Worm (Caenorhabditis elegans) whole organism, L1 larva: ENCODE results near the gene jmjd-4.

ENCODE experiments used
- ceh-82 ChIP-seq, 3 experiments: fragments of 150-350 bp in 1 of 3; sonication (generic microtip) in 2 of 3; optimal IDR thresholded peaks; 2 replicates each; lab custom pipeline; 2014 to 2017; ENCODE audit warnings: missing biosample characterization in 3 of 3, missing genetic modification characterization in 3 of 3
- ces-1 ChIP-seq: fragments of 150-350 bp; optimal IDR thresholded peaks from 2 replicates; lab custom pipeline; 2014; ENCODE audit warnings: missing biosample characterization, missing genetic modification reagents, missing genetic modification characterization
- egl-27 ChIP-seq, 2 experiments: fragments of 150-350 bp in 1 of 2; sonication (generic microtip); optimal IDR thresholded peaks; 3 replicates each; lab custom pipeline; 2017 to 2018; ENCODE audit warnings: missing biosample characterization in 2 of 2, missing genetic modification characterization in 2 of 2, missing genetic modification reagents in 2 of 2
- elt-2 ChIP-seq: sonication (generic microtip); optimal IDR thresholded peaks from 2 replicates; lab custom pipeline; 2016; ENCODE audit warnings: missing genetic modification characterization, mild to moderate bottlenecking, inconsistent platforms, missing compliant biosample characterization, missing genetic modification reagents
- isw-1 ChIP-seq: fragments of 200-800 bp; sonication (Bioruptor generic); IDR thresholded peaks from 2 replicates; pipeline ENCODE4 v1.3.6; 2022; ENCODE audit warnings: missing genetic modification characterization, missing compliant biosample characterization
- lin-13 ChIP-seq: fragments of 150-350 bp; optimal IDR thresholded peaks from 2 replicates; lab custom pipeline; 2014; ENCODE audit warnings: missing biosample characterization, missing genetic modification reagents, missing genetic modification characterization
- lin-39 ChIP-seq: fragments of 150-350 bp; optimal IDR thresholded peaks from 2 replicates; lab custom pipeline; 2014; ENCODE audit warnings: missing biosample characterization, missing genetic modification reagents, missing genetic modification characterization
- lsy-2 ChIP-seq, 2 experiments: fragments of 150-350 bp; optimal IDR thresholded peaks; 2 replicates each; lab custom pipeline; 2014; ENCODE audit warnings: missing biosample characterization in 2 of 2, missing genetic modification characterization in 2 of 2
- mdl-1 ChIP-seq, 2 experiments: fragments of 150-350 bp; optimal IDR thresholded peaks; 2 replicates each; lab custom pipeline; 2014 to 2017; ENCODE audit warnings: missing biosample characterization in 2 of 2, missing genetic modification characterization in 2 of 2, inconsistent platforms in 1 of 2
- tlp-1 ChIP-seq: fragments of 150-350 bp; optimal IDR thresholded peaks from 2 replicates; lab custom pipeline; 2014; ENCODE audit warnings: missing biosample characterization, missing genetic modification characterization
- unc-62 ChIP-seq: fragments of 150-350 bp; optimal IDR thresholded peaks from 2 replicates; lab custom pipeline; 2014; ENCODE audit warnings: missing biosample characterization, missing genetic modification reagents, missing genetic modification characterization

- no peak for TF ChIP-seq lsy-2 (tag; optimal IDR thresholded peaks at IDR 0.05; lab: Kevin White, UChicago)
- no peak for TF ChIP-seq lin-39 (tag; lab: Kevin White, UChicago)
- no peak for TF ChIP-seq lin-13 (GFP tag; lab: Kevin White, UChicago)
- no peak for TF ChIP-seq tlp-1 (tag; lab: Kevin White, UChicago)
- TF ChIP-seq ceh-82 (tag; optimal IDR thresholded peaks at IDR 0.05; lab: Kevin White, UChicago), result no peak
- TF ChIP-seq isw-1 (GFP tag; lab: Robert Waterston, UW), result no peak
- no peak for TF ChIP-seq ces-1 (GFP tag; lab: Kevin White, UChicago)
- TF ChIP-seq mdl-1 (tag; optimal IDR thresholded peaks at IDR 0.05; lab: Kevin White, UChicago), result no peak
- no peak for TF ChIP-seq unc-62 (GFP tag; lab: Kevin White, UChicago)
- TF ChIP-seq egl-27 (tag; optimal IDR thresholded peaks at IDR 0.05; lab: Kevin White, UChicago), result no peak
- no peak for TF ChIP-seq elt-2 (tag; lab: Kevin White, UChicago)
These were observed 13.2 kb upstream of the jmjd-4 start, which contains the start of gene tbx-8 for ce11 chrIII:10347049-10347448.
